Worm (Caenorhabditis elegans): ENCODE results near the gene F55H2.5.

DNA sequence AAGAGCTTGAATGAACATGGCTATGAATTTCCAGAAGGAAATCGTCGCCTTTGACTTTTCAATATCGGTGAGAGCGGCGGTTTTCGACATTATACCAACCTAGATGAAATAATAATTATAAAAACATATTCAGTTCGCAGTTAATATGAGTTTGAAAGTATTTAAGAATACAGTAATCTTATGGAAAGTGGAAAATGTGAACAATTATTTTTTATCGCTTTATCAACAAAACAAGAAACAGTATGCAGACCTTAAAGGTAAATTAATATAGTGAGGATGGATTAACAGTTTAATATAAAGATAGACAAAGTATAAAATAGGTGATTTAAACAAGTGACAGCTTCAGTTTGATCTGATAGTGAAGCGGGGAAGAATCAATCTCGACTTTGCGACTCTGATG is 47.2 kb downstream of the F55H2.5 start, which contains the start of gene C48B4.6:
- TF ChIP-seq lin-40 (tag; optimal IDR thresholded peaks at IDR 0.05) = no peak
- TF ChIP-seq let-607 (tag; optimal IDR thresholded peaks at IDR 0.05) = no peak

Data from whole organism, young adult.